Fruit fly (Drosophila melanogaster): ENCODE data around the gene agt.
A peak's percentile ranks its signal among the peaks of the same experiment; 100 is the strongest.

agt gene

DNA sequence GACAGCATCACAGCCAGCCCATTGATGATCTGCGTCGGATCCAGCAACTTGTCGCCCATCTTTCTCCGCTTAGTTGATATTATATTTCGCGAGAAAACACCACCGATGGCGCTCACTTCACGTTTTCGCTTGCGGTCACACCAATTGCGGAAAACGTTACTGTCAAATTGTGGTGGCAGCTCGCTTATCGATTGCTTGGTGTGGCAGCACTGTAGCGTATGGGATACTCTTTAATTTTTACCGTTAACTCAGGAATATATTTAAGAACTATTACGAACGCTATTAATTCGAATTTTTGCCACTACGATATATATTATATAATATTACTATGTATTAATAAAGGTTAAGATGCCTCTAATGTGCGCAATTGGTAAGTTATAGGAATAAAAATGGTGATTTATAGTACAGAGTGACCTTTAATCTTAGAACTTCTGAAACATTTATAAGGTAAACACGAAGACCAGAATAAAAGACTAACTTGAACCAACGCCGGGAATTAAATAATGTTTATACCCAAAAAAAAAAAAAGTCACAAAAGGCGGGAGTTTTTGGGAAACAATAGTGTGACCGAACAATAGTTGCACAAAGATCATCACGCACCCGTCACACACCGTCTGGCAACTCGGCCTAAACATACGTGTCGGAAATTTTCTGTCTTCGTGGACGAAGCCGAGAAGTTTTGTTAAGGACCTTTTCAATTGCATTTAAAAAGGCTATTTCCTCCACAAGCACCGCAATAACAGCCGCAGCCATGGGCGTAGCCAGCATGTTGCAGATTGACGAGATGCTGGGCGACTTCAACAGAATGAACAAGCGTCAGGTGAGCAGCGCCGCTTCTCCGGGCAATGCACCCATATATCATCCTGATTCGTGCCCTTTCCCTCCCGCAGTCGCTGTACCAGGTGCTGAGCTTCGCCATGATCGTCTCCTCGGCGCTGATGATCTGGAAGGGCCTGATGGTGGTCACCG lies 2.3 kb downstream of the agt start, which contains the start of the genes CG1307 and twr (continued):
- TF ChIP-seq eyg (GFP tag; optimal IDR thresholded peaks at IDR 0.05) (no peak), Hr51 (GFP tag; optimal IDR thresholded peaks at IDR 0.05) (no peak), zfh1 (GFP tag; IDR thresholded peaks at IDR 0.05) (peak; percentile 31; the same call in 1 of the 3 replicates), CG2712 (tag; optimal IDR thresholded peaks at IDR 0.05) (peak; percentile 69), disco-r (GFP tag; optimal IDR thresholded peaks at IDR 0.05) (no peak), yki (optimal IDR thresholded peaks at IDR 0.05) (no peak), Sox100B (GFP tag; optimal IDR thresholded peaks at IDR 0.05) (no peak), sens (GFP tag) (no peak), Fer3 (tag; optimal IDR thresholded peaks at IDR 0.05) (no peak), CG2199 (GFP tag; IDR thresholded peaks at IDR 0.05) (no peak), CG14965 (GFP tag; optimal IDR thresholded peaks at IDR 0.05; ENCODE audit: borderline replicate concordance) (no peak), tx (GFP tag; optimal IDR thresholded peaks at IDR 0.05) (no peak), CG9876 (GFP tag; optimal IDR thresholded peaks at IDR 0.05) (no peak), CG1529 (GFP tag; optimal IDR thresholded peaks at IDR 0.05) (no peak), rib (GFP tag; IDR thresholded peaks at IDR 0.05) (no peak; the same call in 1 of the 2 replicates), Dfd (GFP tag; optimal IDR thresholded peaks at IDR 0.05) (no peak), CG4854 (GFP tag; optimal IDR thresholded peaks at IDR 0.05) (no peak), bcd (GFP tag; optimal IDR thresholded peaks at IDR 0.05) (peak; percentile 42), crc (GFP tag; optimal IDR thresholded peaks at IDR 0.05) (no peak), CG18476 (GFP tag; optimal IDR thresholded peaks at IDR 0.05) (no peak), Fer1 (GFP tag; optimal IDR thresholded peaks at IDR 0.05) (peak; percentile 35), lbe (GFP tag; optimal IDR thresholded peaks at IDR 0.05) (no peak), cg (GFP tag; optimal IDR thresholded peaks at IDR 0.05) (no peak), CG7357 (GFP tag; IDR thresholded peaks at IDR 0.05) (no peak), CG17568 (GFP tag; optimal IDR thresholded peaks at IDR 0.05) (no peak), Sox102F (GFP tag; optimal IDR thresholded peaks at IDR 0.05) (no peak), Kr (GFP tag; optimal IDR thresholded peaks at IDR 0.05) (no peak), B-H1 (GFP tag; IDR thresholded peaks at IDR 0.05) (no peak), wek (GFP tag; optimal IDR thresholded peaks at IDR 0.05) (peak; percentile 99), Blimp-1 (GFP tag; optimal IDR thresholded peaks at IDR 0.05) (no peak), CG10366 (GFP tag; IDR thresholded peaks at IDR 0.05) (no peak), CG1602 (GFP tag; optimal IDR thresholded peaks at IDR 0.05) (peak; percentile 2), CG17829 (tag; optimal IDR thresholded peaks at IDR 0.05) (peak; percentile 61), CG15514 (GFP tag; optimal IDR thresholded peaks at IDR 0.05) (peak; percentile 65), CG5180 (GFP tag; optimal IDR thresholded peaks at IDR 0.05) (no peak), lab (GFP tag; optimal IDR thresholded peaks at IDR 0.05) (no peak), sens-2 (GFP tag; IDR thresholded peaks at IDR 0.05) (no peak), Dip3 (GFP tag; optimal IDR thresholded peaks at IDR 0.05) (no peak), CG10959 (GFP tag; IDR thresholded peaks at IDR 0.05) (no peak), bsh (GFP tag; optimal IDR thresholded peaks at IDR 0.05) (peak in 1 of 2 experiments; percentile 50), tio (GFP tag; optimal IDR thresholded peaks at IDR 0.05) (no peak), CG42726 (GFP tag; IDR thresholded peaks at IDR 0.05; ENCODE audit: partially characterized antibody) (no peak), CG4617 (GFP tag; optimal IDR thresholded peaks at IDR 0.05; ENCODE audit: borderline replicate concordance) (peak; percentile 55), nerfin-2 (GFP tag; IDR thresholded peaks at IDR 0.05; ENCODE audit: partially characterized antibody) (no peak), vvl (GFP tag; IDR thresholded peaks at IDR 0.05) (no peak), ap (GFP tag; IDR thresholded peaks at IDR 0.05) (no peak), CG9609 (GFP tag; optimal IDR thresholded peaks at IDR 0.05) (peak; percentile 12), CG4282 (GFP tag; optimal IDR thresholded peaks at IDR 0.05) (no peak), Usf (GFP tag; optimal IDR thresholded peaks at IDR 0.05) (no peak)

Data from whole organism, embryonic.